Worm (Caenorhabditis elegans) whole organism, L3 larva: ENCODE data around the gene try-13.
A peak's percentile ranks its signal among the peaks of the same experiment; 100 is the strongest.

Experiments used
- ama-1 ChIP-seq: fragments of 150-350 bp; optimal IDR thresholded peaks from 2 replicates; lab custom pipeline; 2018
- elt-1 ChIP-seq: fragments of 150-350 bp; optimal IDR thresholded peaks from 2 replicates; lab custom pipeline; 2014; ENCODE audit warnings: missing biosample characterization, missing genetic modification characterization
- fos-1 ChIP-seq: fragments of 150-350 bp; optimal IDR thresholded peaks from 2 replicates; lab custom pipeline; 2014; ENCODE audit warnings: missing biosample characterization, missing genetic modification characterization
- nhr-12 ChIP-seq: fragments of 150-350 bp; optimal IDR thresholded peaks from 2 replicates; lab custom pipeline; 2014; ENCODE audit warnings: missing biosample characterization, missing genetic modification characterization
- nhr-237 ChIP-seq: fragments of 150-350 bp; optimal IDR thresholded peaks from 2 replicates; lab custom pipeline; 2014; ENCODE audit warnings: missing biosample characterization, missing genetic modification characterization
- unc-62 ChIP-seq: fragments of 150-350 bp; sonication (generic microtip); optimal IDR thresholded peaks from 4 replicates; lab custom pipeline; 2014; ENCODE audit warnings: missing biosample characterization, missing genetic modification reagents, missing genetic modification characterization

ce11 chrV:7414909-7415308 lies 25.0 kb upstream of the try-13 start, which contains the start of gene F18E3.12:
- TF ChIP-seq elt-1 (tag; lab: Kevin White, UChicago) (no peak), nhr-12 (tag; lab: Kevin White, UChicago) (no peak), ama-1 (peak; percentile 83), nhr-237 (tag; lab: Kevin White, UChicago) (no peak), unc-62 (GFP tag; lab: Kevin White, UChicago) (no peak), fos-1 (tag; lab: Kevin White, UChicago) (no peak)
